Fruit fly (Drosophila melanogaster) whole organism, embryonic: ENCODE data around the gene CG31792.

Experiments used
- Antp ChIP-seq: fragments of 200-800 bp; sonication (Bioruptor generic); optimal IDR thresholded peaks from 3 replicates; lab custom pipeline; 2016; ENCODE audit warnings: missing biosample characterization, missing genetic modification characterization
- Atf3 ChIP-seq: fragments of 200-800 bp; sonication (Bioruptor generic); optimal IDR thresholded peaks from 3 replicates; lab custom pipeline; 2016; ENCODE audit warnings: missing biosample characterization, missing genetic modification characterization
- CG10147 ChIP-seq: fragments of 200-800 bp; sonication (Bioruptor generic); optimal IDR thresholded peaks from 2 replicates; lab custom pipeline; 2019; ENCODE audit warnings: missing biosample characterization, mild to moderate bottlenecking, missing genetic modification characterization, moderate library complexity
- CG11456 ChIP-seq: fragments of 200-800 bp; sonication (Bioruptor generic); IDR thresholded peaks from 3 replicates; pipeline ENCODE4 v1.3.6; 2022; ENCODE audit warnings: missing biosample characterization, missing genetic modification characterization
- CG12769 ChIP-seq: fragments of 200-800 bp; sonication (Bioruptor generic); optimal IDR thresholded peaks from 2 replicates; lab custom pipeline; 2019; ENCODE audit warnings: missing biosample characterization, mild to moderate bottlenecking, missing genetic modification characterization, moderate library complexity
- CG14441 ChIP-seq: fragments of 200-800 bp; sonication (Bioruptor generic); IDR thresholded peaks from 2 replicates; pipeline ENCODE4 v1.3.6; 2022; ENCODE audit warnings: missing biosample characterization, missing genetic modification characterization
- CG15269 ChIP-seq: fragments of 200-800 bp; sonication (Bioruptor generic); optimal IDR thresholded peaks from 2 replicates; lab custom pipeline; 2018; ENCODE audit warnings: missing biosample characterization, mild to moderate bottlenecking, missing genetic modification characterization, moderate library complexity
- CG16779 ChIP-seq: fragments of 200-800 bp; sonication (Bioruptor generic); IDR thresholded peaks from 2 replicates; pipeline ENCODE4 v1.3.6; 2022; ENCODE audit warnings: missing biosample characterization, missing genetic modification characterization
- CG17328 ChIP-seq: fragments of 200-800 bp; sonication (Bioruptor generic); IDR thresholded peaks from 2 replicates; pipeline ENCODE4 v1.3.6; 2022; ENCODE audit warnings: missing biosample characterization, missing genetic modification characterization
- CG18011 ChIP-seq: fragments of 200-800 bp; sonication (Bioruptor generic); optimal IDR thresholded peaks from 2 replicates; lab custom pipeline; 2017; ENCODE audit warnings: missing biosample characterization, missing genetic modification characterization, mild to moderate bottlenecking, moderate library complexity, missing genotype
- CG18619 ChIP-seq: fragments of 200-800 bp; sonication (Bioruptor generic); optimal IDR thresholded peaks from 3 replicates; lab custom pipeline; 2017; ENCODE audit warnings: missing biosample characterization, mild to moderate bottlenecking, missing genetic modification characterization
- CG30431 ChIP-seq: fragments of 200-800 bp; sonication (Bioruptor generic); optimal IDR thresholded peaks from 2 replicates; lab custom pipeline; 2017; ENCODE audit warnings: missing biosample characterization, missing genetic modification characterization
- CG34376 ChIP-seq: fragments of 200-800 bp; sonication (Bioruptor generic); optimal IDR thresholded peaks from 2 replicates; lab custom pipeline; 2018; ENCODE audit warnings: missing biosample characterization, mild to moderate bottlenecking, missing genetic modification characterization
- CG4282 ChIP-seq: fragments of 200-800 bp; sonication (Bioruptor generic); optimal IDR thresholded peaks from 2 replicates; lab custom pipeline; 2016; ENCODE audit warnings: missing biosample characterization, missing genetic modification characterization
- CG7556 ChIP-seq: fragments of 200-800 bp; sonication (Bioruptor generic); optimal IDR thresholded peaks from 2 replicates; lab custom pipeline; 2017; ENCODE audit warnings: missing biosample characterization, mild to moderate bottlenecking, missing genetic modification characterization
- CG7987 ChIP-seq: fragments of 200-800 bp; sonication (Bioruptor generic); optimal IDR thresholded peaks from 2 replicates; lab custom pipeline; 2018; ENCODE audit warnings: missing biosample characterization, mild to moderate bottlenecking, missing genetic modification characterization, moderate library complexity
- CG9727 ChIP-seq: fragments of 200-800 bp; sonication (Bioruptor generic); optimal IDR thresholded peaks from 3 replicates; lab custom pipeline; 2017; ENCODE audit warnings: missing biosample characterization, mild to moderate bottlenecking, missing genetic modification characterization
- CHES-1-like ChIP-seq: fragments of 200-800 bp; sonication (Bioruptor generic); optimal IDR thresholded peaks from 2 replicates; lab custom pipeline; 2016; ENCODE audit warnings: missing biosample characterization, missing genetic modification characterization
- D19A ChIP-seq: fragments of 200-800 bp; optimal IDR thresholded peaks from 3 replicates; lab custom pipeline; 2019; ENCODE audit warnings: missing biosample characterization, mild to moderate bottlenecking, missing genetic modification characterization, moderate library complexity
- HmgD ChIP-seq: fragments of 200-800 bp; sonication (Bioruptor generic); optimal IDR thresholded peaks from 3 replicates; lab custom pipeline; 2016; ENCODE audit warnings: missing biosample characterization, missing genetic modification characterization
- HmgZ ChIP-seq: fragments of 200-800 bp; sonication (Bioruptor generic); optimal IDR thresholded peaks from 2 replicates; lab custom pipeline; 2018; ENCODE audit warnings: missing biosample characterization, mild to moderate bottlenecking, missing genetic modification characterization
- NFAT ChIP-seq: fragments of 200-800 bp; sonication (Bioruptor generic); IDR thresholded peaks from 2 replicates; pipeline ENCODE4 v1.3.6; 2022; ENCODE audit warnings: missing biosample characterization, missing genetic modification characterization
- NfI ChIP-seq: fragments of 200-800 bp; sonication (Bioruptor generic); optimal IDR thresholded peaks from 3 replicates; lab custom pipeline; 2018; ENCODE audit warnings: missing biosample characterization, mild to moderate bottlenecking, missing genetic modification characterization, moderate library complexity
- Ptx1 ChIP-seq: fragments of 200-800 bp; sonication (Bioruptor generic); IDR thresholded peaks from 2 replicates; pipeline ENCODE4 v1.3.6; 2022; ENCODE audit warnings: missing biosample characterization, missing genetic modification characterization
- Scr ChIP-seq: fragments of 200-800 bp; sonication (Bioruptor generic); IDR thresholded peaks from 2 replicates; pipeline ENCODE4 v1.3.6; 2022; ENCODE audit warnings: missing biosample characterization, missing genetic modification characterization; ENCODE audit not compliant: partially characterized antibody
- Xbp1 ChIP-seq: fragments of 200-800 bp; sonication (Bioruptor generic); optimal IDR thresholded peaks from 3 replicates; lab custom pipeline; 2016; ENCODE audit warnings: missing biosample characterization, mild to moderate bottlenecking, missing genetic modification characterization
- Xrp1 ChIP-seq: fragments of 200-800 bp; sonication (Bioruptor generic); IDR thresholded peaks from 2 replicates; pipeline ENCODE4 v1.3.6; 2022; ENCODE audit warnings: missing biosample characterization, missing genetic modification characterization
- az2 ChIP-seq: fragments of 200-800 bp; sonication (Bioruptor generic); optimal IDR thresholded peaks from 3 replicates; lab custom pipeline; 2016; ENCODE audit warnings: missing biosample characterization, missing genetic modification characterization
- cas ChIP-seq: fragments of 200-800 bp; sonication (Bioruptor generic); IDR thresholded peaks from 2 replicates; pipeline ENCODE4 v1.3.6; 2022; ENCODE audit warnings: missing biosample characterization, missing genetic modification characterization
- cato ChIP-seq: fragments of 200-800 bp; sonication (Bioruptor generic); optimal IDR thresholded peaks from 2 replicates; lab custom pipeline; 2016; ENCODE audit warnings: missing biosample characterization, missing genetic modification characterization, borderline replicate concordance
- chinmo ChIP-seq: fragments of 200-800 bp; sonication (Bioruptor generic); IDR thresholded peaks from 4 replicates; pipeline ENCODE4 v1.3.6; 2022; ENCODE audit warnings: missing biosample characterization, missing genetic modification characterization; ENCODE audit not compliant: partially characterized antibody
- exex ChIP-seq: fragments of 200-800 bp; sonication (Bioruptor generic); optimal IDR thresholded peaks from 4 replicates; lab custom pipeline; 2018; ENCODE audit warnings: missing biosample characterization, mild to moderate bottlenecking, missing genetic modification characterization, moderate library complexity
- eyg ChIP-seq: fragments of 200-800 bp; sonication (Bioruptor generic); optimal IDR thresholded peaks from 3 replicates; lab custom pipeline; 2016; ENCODE audit warnings: missing biosample characterization, missing genetic modification characterization
- jing ChIP-seq: fragments of 200-800 bp; sonication (Bioruptor generic); optimal IDR thresholded peaks from 2 replicates; lab custom pipeline; 2018; ENCODE audit warnings: missing biosample characterization, mild to moderate bottlenecking, missing genetic modification characterization
- ken ChIP-seq: fragments of 200-800 bp; sonication (Bioruptor generic); IDR thresholded peaks from 3 replicates; pipeline ENCODE4 v1.3.6; 2022; ENCODE audit warnings: missing biosample characterization, missing genetic modification characterization
- lab ChIP-seq: fragments of 200-800 bp; sonication (Bioruptor generic); optimal IDR thresholded peaks from 3 replicates; lab custom pipeline; 2017; ENCODE audit warnings: missing biosample characterization, missing genetic modification characterization, mild to moderate bottlenecking, moderate library complexity, missing genetic modification reagents
- otp ChIP-seq: fragments of 200-800 bp; sonication (Bioruptor generic); IDR thresholded peaks from 3 replicates; pipeline ENCODE4, ENCODE4 v1.3.6; 2022; ENCODE audit warnings: missing biosample characterization, missing genetic modification characterization
- pb ChIP-seq: fragments of 200-800 bp; sonication (Bioruptor generic); optimal IDR thresholded peaks from 3 replicates; lab custom pipeline; 2016; ENCODE audit warnings: missing biosample characterization, missing genetic modification characterization
- pita ChIP-seq: fragments of 200-800 bp; sonication (Bioruptor generic); optimal IDR thresholded peaks from 2 replicates; lab custom pipeline; 2017; ENCODE audit warnings: missing biosample characterization, mild to moderate bottlenecking, missing genetic modification characterization
- rib ChIP-seq: fragments of 200-800 bp; sonication (Bioruptor generic); IDR thresholded peaks from 2 replicates; pipeline ENCODE4 v1.3.6; 2022; ENCODE audit warnings: missing biosample characterization, missing genetic modification characterization
- sc ChIP-seq, 3 experiments: fragments of >200 bp in 2 of 3; fragments of 200-800 bp in 1 of 3; sonication (Bioruptor generic) in 1 of 3; optimal IDR thresholded peaks; 2 replicates in 2 of 3; 3 replicates in 1 of 3; lab custom pipeline; 2017; ENCODE audit warnings: mild to moderate bottlenecking in 1 of 3, missing biosample characterization in 1 of 3, missing genetic modification characterization in 1 of 3, missing genetic modification reagents in 1 of 3
- sisA ChIP-seq: fragments of 200-800 bp; sonication (Bioruptor generic); IDR thresholded peaks from 2 replicates; pipeline ENCODE4 v1.3.6; 2022; ENCODE audit warnings: missing biosample characterization, missing genetic modification characterization
- sna ChIP-seq: fragments of 200-800 bp; sonication (Bioruptor generic); IDR thresholded peaks from 2 replicates; pipeline ENCODE4 v1.3.6; 2022; ENCODE audit warnings: missing biosample characterization, missing genetic modification characterization; ENCODE audit not compliant: partially characterized antibody
- sug ChIP-seq: fragments of 200-800 bp; optimal IDR thresholded peaks from 2 replicates; lab custom pipeline; 2019; ENCODE audit warnings: missing biosample characterization, mild to moderate bottlenecking, missing genetic modification characterization, moderate library complexity
- twi ChIP-seq: fragments of 200-800 bp; optimal IDR thresholded peaks from 2 replicates; lab custom pipeline; 2019; ENCODE audit warnings: missing biosample characterization, mild to moderate bottlenecking, missing genetic modification characterization, moderate library complexity
- unc-4 ChIP-seq: fragments of 200-800 bp; sonication (Bioruptor generic); IDR thresholded peaks from 2 replicates; pipeline ENCODE4 v1.3.6; 2022; ENCODE audit warnings: missing biosample characterization, missing genetic modification characterization; ENCODE audit not compliant: partially characterized antibody
- zen ChIP-seq: fragments of 200-800 bp; sonication (Bioruptor generic); optimal IDR thresholded peaks from 3 replicates; lab custom pipeline; 2018; ENCODE audit warnings: missing biosample characterization, mild to moderate bottlenecking, missing genetic modification characterization, moderate library complexity

The CG31792 gene

DNA sequence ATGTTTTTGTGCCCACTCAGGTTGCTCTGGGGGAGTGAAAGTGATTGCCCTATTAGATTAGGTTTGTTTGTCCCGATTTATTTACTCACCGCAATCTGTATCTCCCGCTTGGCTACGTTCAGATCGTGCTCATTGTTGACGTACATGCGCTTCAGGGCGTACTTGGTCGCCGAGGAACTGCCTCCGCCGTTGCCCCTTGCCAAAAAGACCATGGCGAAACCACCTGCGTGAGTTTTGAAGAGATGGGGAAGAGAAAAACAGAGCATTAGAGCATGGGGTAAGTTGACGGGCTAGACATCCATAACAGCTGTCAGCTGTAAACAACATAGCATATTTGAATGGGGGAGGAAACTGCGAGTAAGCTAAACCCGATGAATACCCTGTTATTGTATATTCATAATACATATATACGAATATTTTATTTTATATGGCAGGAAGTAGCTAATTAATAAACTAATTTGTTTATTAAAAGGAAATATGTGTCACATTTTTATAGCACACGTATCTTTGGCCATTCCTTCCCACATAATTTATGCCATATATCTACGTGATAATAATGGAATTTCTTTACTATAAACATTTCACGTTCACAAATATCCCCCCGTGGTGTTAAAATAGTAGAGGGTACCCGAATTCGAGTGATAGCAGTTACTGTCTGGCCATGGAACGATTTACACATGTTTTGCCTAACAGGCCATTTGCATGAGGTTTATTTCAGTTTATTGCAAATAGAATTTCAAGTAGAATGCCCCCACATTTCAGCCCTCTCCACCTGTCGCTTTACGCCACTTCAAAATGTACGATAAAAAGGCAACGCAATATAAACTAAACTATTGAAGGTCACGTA lies 31.7 kb upstream of the CG31792 start (continued):
- TF ChIP-seq rib (GFP tag; lab: Robert Waterston, UW) (no peak), D19A (tag; lab: Kevin White, UChicago) (peak; percentile 21), sisA (GFP tag; lab: Robert Waterston, UW) (peak; percentile 24; the same call in 1 of the 2 replicates), pita (GFP tag; lab: Kevin White, UChicago) (no peak)
- TF ChIP-seq, all 482 proteins: peak for 106

DNA sequence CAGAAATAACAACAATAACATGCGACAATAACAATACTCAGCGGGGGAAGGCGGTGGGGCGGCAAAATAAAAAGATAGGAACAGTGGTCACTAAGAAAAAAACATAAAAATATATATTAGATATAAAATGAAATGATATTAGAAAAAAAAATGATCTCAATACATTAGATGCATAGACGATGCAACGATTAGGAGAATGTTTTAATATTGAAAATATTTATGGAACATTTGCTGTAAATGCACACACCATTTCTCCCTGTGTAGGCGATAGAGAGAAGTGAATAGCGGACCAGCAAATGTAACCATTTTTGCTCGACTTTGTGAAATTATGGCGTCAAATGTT lies 31.1 kb upstream of the CG31792 start:
- TF ChIP-seq chinmo (GFP tag; lab: Robert Waterston, UW): no peak; the same call in 2 of the 4 replicates
- peak; percentile 92 for TF ChIP-seq Ptx1
- peak; percentile 82 for TF ChIP-seq CG15269 (tag; lab: Kevin White, UChicago)
- TF ChIP-seq CG11456 (GFP tag; lab: Robert Waterston, UW): peak; percentile 94
- no peak for TF ChIP-seq sc (optimal IDR thresholded peaks at IDR 0.05; lab: Kevin White, UChicago)
- no peak for TF ChIP-seq sc (GFP tag; optimal IDR thresholded peaks at IDR 0.05; lab: Kevin White, UChicago)
- peak; percentile 85 for TF ChIP-seq CG17328 (GFP tag; lab: Robert Waterston, UW)
- no peak for TF ChIP-seq CG4282 (GFP tag; lab: Kevin White, UChicago)
- TF ChIP-seq unc-4 (GFP tag; lab: Robert Waterston, UW): no peak
- no peak for TF ChIP-seq Scr (GFP tag; lab: Robert Waterston, UW)
- no peak for TF ChIP-seq Atf3 (GFP tag; lab: Kevin White, UChicago)
- no peak for TF ChIP-seq jing
- TF ChIP-seq HmgD (GFP tag; lab: Kevin White, UChicago): no peak
- TF ChIP-seq exex (tag; lab: Kevin White, UChicago): peak; percentile 65
- TF ChIP-seq Xbp1 (GFP tag; lab: Kevin White, UChicago): peak; percentile 73
- peak; percentile 75 for TF ChIP-seq CG10147 (GFP tag; lab: Kevin White, UChicago)
- peak; percentile 87 for TF ChIP-seq sug (tag; lab: Kevin White, UChicago)
- no peak for TF ChIP-seq CG12769 (tag; lab: Kevin White, UChicago)
- peak; percentile 18 for TF ChIP-seq eyg (GFP tag; lab: Kevin White, UChicago)
- peak; percentile 65; the same call in 2 of the 3 replicates for TF ChIP-seq ken (GFP tag; lab: Robert Waterston, UW)
- TF ChIP-seq CG9727 (GFP tag; lab: Kevin White, UChicago): peak; percentile 78
- no peak for TF ChIP-seq cato (GFP tag; lab: Kevin White, UChicago)
- TF ChIP-seq Xrp1 (GFP tag; lab: Robert Waterston, UW): peak; percentile 86
- peak; percentile 8 for TF ChIP-seq CG30431 (GFP tag; lab: Kevin White, UChicago)
- TF ChIP-seq cas (GFP tag; lab: Robert Waterston, UW): peak; percentile 86
- peak; percentile 88 for TF ChIP-seq otp (GFP tag; lab: Robert Waterston, UW)
- TF ChIP-seq NfI (GFP tag; lab: Kevin White, UChicago): peak; percentile 73
- TF ChIP-seq CG18619 (GFP tag; lab: Kevin White, UChicago): peak; percentile 66
- TF ChIP-seq twi (tag; lab: Kevin White, UChicago): no peak
- peak; percentile 69 for TF ChIP-seq HmgZ (tag; lab: Kevin White, UChicago)
- peak; percentile 89 for TF ChIP-seq NFAT (GFP tag; lab: Robert Waterston, UW)
- TF ChIP-seq CG14441 (GFP tag; lab: Robert Waterston, UW): peak; percentile 89
- TF ChIP-seq CHES-1-like (GFP tag; lab: Kevin White, UChicago): no peak
- TF ChIP-seq CG7556 (GFP tag; lab: Kevin White, UChicago): peak; percentile 62
- no peak for TF ChIP-seq Antp (GFP tag; lab: Kevin White, UChicago)
- no peak for TF ChIP-seq pb
- peak; percentile 62 for TF ChIP-seq CG7987
- peak; percentile 72 for TF ChIP-seq zen (tag; lab: Kevin White, UChicago)
- TF ChIP-seq az2: peak; percentile 39
- TF ChIP-seq sna (GFP tag; lab: Robert Waterston, UW): no peak
- TF ChIP-seq CG18011 (GFP tag; lab: Kevin White, UChicago): peak; percentile 31
- TF ChIP-seq CG16779 (GFP tag; lab: Robert Waterston, UW): no peak
- TF ChIP-seq lab (GFP tag; lab: Kevin White, UChicago): peak; percentile 95
- TF ChIP-seq CG34376 (GFP tag; lab: Kevin White, UChicago): peak; percentile 68
